Worm (Caenorhabditis elegans) whole organism, young adult: Measurements from ENCODE around the gene M176.10.

Experiments used
- B0336.3 ChIP-seq: fragments of 200-800 bp; sonication (Bioruptor generic); IDR thresholded peaks from 2 replicates; pipeline ENCODE4 v1.3.6; 2022; ENCODE audit warnings: missing genetic modification characterization, missing compliant biosample characterization
- F22D6.2 ChIP-seq: sonication (generic microtip); optimal IDR thresholded peaks from 2 replicates; lab custom pipeline; 2016; ENCODE audit warnings: mild to moderate bottlenecking, missing genetic modification characterization, missing compliant biosample characterization
- Y53G8AR.9 ChIP-seq: fragments of 200-800 bp; sonication (Bioruptor generic); conservative IDR thresholded peaks from 2 replicates; pipeline ENCODE4 v1.3.6; 2022; ENCODE audit warnings: missing genetic modification reagents, missing genetic modification characterization, missing compliant biosample characterization
- dox-1 ChIP-seq: fragments of 200-800 bp; sonication (Bioruptor generic); IDR thresholded peaks from 2 replicates; pipeline ENCODE4 v1.3.6; 2022; ENCODE audit warnings: missing genetic modification reagents, missing genetic modification characterization, missing compliant biosample characterization
- egrh-3 ChIP-seq: fragments of 200-800 bp; sonication (Bioruptor generic); IDR thresholded peaks from 2 replicates; pipeline ENCODE4 v1.3.6; 2022; ENCODE audit warnings: missing genetic modification reagents, missing genetic modification characterization, missing compliant biosample characterization
- lag-1 ChIP-seq: fragments of 200-800 bp; sonication (Bioruptor generic); IDR thresholded peaks from 2 replicates; pipeline ENCODE4 v1.3.6; 2022; ENCODE audit warnings: missing genetic modification reagents, missing genetic modification characterization, missing compliant biosample characterization
- lin-54 ChIP-seq: fragments of 200-800 bp; sonication (Bioruptor generic); optimal IDR thresholded peaks from 2 replicates; lab custom pipeline; 2018; ENCODE audit warnings: mild to moderate bottlenecking, missing genetic modification characterization, missing compliant biosample characterization
- lsy-27 ChIP-seq: sonication (generic microtip); optimal IDR thresholded peaks from 2 replicates; lab custom pipeline; 2017; ENCODE audit warnings: missing genetic modification characterization, mild to moderate bottlenecking, missing compliant biosample characterization, antibody characterized with exemption, missing genotype, borderline replicate concordance; ENCODE audit not compliant: insufficient read depth
- nhr-90 ChIP-seq: sonication (generic microtip); optimal IDR thresholded peaks from 2 replicates; lab custom pipeline; 2016; ENCODE audit warnings: missing genotype, mild to moderate bottlenecking, missing genetic modification characterization, missing compliant biosample characterization
- unc-62 ChIP-seq: fragments of 150-350 bp; optimal IDR thresholded peaks from 2 replicates; lab custom pipeline; 2014; ENCODE audit warnings: missing biosample characterization, missing genetic modification reagents, missing genetic modification characterization
- ztf-26 ChIP-seq: sonication (generic microtip); optimal IDR thresholded peaks from 2 replicates; lab custom pipeline; 2017; ENCODE audit warnings: missing genetic modification characterization, missing compliant biosample characterization

DNA sequence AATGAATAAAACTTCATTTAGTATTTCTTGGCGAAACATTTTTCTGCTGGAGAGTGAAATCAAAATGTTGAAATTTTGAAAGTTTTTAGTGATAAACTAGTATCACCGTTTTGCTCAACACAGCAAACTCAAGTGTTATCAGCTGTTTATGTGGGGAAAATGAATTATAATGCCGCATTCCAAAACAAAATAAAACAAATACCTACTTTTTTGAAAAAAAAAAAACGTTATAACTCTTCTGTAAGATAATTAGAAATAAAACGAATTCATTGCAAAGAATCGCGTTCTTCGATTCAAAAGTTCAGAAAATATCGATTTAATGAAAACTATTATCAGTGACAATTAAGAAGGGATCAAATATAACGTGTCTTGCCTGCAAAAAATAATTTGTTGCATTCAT is 28.5 kb downstream of the M176.10 start, which contains the start of gene Y51B9A.9:
- TF ChIP-seq nhr-90 (tag; lab: Kevin White, UChicago) (no peak), lin-54 (GFP tag; lab: Kevin White, UChicago) (no peak), unc-62 (GFP tag; lab: Kevin White, UChicago) (no peak), Y53G8AR.9 (GFP tag; lab: Robert Waterston, UW) (no peak), F22D6.2 (no peak), lsy-27 (tag; lab: Kevin White, UChicago) (no peak), B0336.3 (GFP tag; lab: Robert Waterston, UW) (no peak), egrh-3 (GFP tag; lab: Robert Waterston, UW) (no peak), ztf-26 (tag; lab: Kevin White, UChicago) (no peak), dox-1 (GFP tag; lab: Robert Waterston, UW) (no peak), lag-1 (no peak)
